Fruit fly (Drosophila melanogaster): ENCODE measurements around the gene Sfxn1-3.

Gene Sfxn1-3

DNA sequence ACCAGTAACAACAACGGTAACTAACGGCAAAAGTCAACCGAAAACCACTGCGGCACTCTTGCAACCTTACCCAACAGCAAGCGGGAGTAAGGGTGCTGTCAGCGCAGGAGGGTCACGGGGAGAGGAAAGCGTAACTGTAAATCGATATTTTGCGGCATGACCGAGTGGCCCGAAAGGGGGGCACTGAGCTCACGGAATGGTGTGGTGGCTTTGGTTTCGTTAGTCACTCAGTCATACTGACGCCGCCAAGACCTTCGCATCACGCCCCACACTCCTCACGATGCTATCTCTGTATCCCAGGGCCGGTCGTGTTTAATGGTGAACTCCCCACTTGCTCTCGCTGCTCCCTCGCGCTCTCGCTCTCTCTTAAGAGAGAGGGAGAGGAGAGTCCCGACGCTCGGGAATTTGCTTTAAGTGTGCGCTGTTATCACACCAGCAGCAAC lies 17.7 kb upstream of the Sfxn1-3 start:
- TF ChIP-seq Hnf4 (GFP tag; optimal IDR thresholded peaks at IDR 0.05) = no peak
- no peak for TF ChIP-seq ey (GFP tag; optimal IDR thresholded peaks at IDR 0.05)
- TF ChIP-seq dl (GFP tag; optimal IDR thresholded peaks at IDR 0.05; ENCODE audit: insufficient read depth in 1 of 2, partially characterized antibody in 2 of 2) = peak; percentile 54 to 85
- no peak for TF ChIP-seq rgr (GFP tag; optimal IDR thresholded peaks at IDR 0.05)
- TF ChIP-seq CG32264 (GFP tag; optimal IDR thresholded peaks at IDR 0.05) = no peak
- no peak for TF ChIP-seq foxo (GFP tag; optimal IDR thresholded peaks at IDR 0.05)
- no peak for TF ChIP-seq dmrt93B (GFP tag; optimal IDR thresholded peaks at IDR 0.05)
- no peak for TF ChIP-seq Hr78 (GFP tag; optimal IDR thresholded peaks at IDR 0.05)
- TF ChIP-seq Dif (GFP tag; optimal IDR thresholded peaks at IDR 0.05; ENCODE audit: partially characterized antibody) = peak; percentile 92
- TF ChIP-seq psq (GFP tag; optimal IDR thresholded peaks at IDR 0.05) = no peak
- TF ChIP-seq GATAd (GFP tag; optimal IDR thresholded peaks at IDR 0.05) = no peak
- no peak for TF ChIP-seq tai (GFP tag; optimal IDR thresholded peaks at IDR 0.05)
- TF ChIP-seq Hr83 (GFP tag; optimal IDR thresholded peaks at IDR 0.05; ENCODE audit: poor library complexity, severe bottlenecking) = peak; percentile 38
- TF ChIP-seq HLH106 (tag; optimal IDR thresholded peaks at IDR 0.05) = no peak
- TF ChIP-seq sage (GFP tag; optimal IDR thresholded peaks at IDR 0.05) = no peak
- no peak for TF ChIP-seq Myc (optimal IDR thresholded peaks at IDR 0.05)
- TF ChIP-seq CG9705 (GFP tag; optimal IDR thresholded peaks at IDR 0.05) = no peak
- no peak for TF ChIP-seq Sp1 (GFP tag; optimal IDR thresholded peaks at IDR 0.05)
- no peak for TF ChIP-seq Dfd (GFP tag; optimal IDR thresholded peaks at IDR 0.05)
- no peak for TF ChIP-seq fru (GFP tag; optimal IDR thresholded peaks at IDR 0.05)
- TF ChIP-seq Vsx2 (GFP tag; optimal IDR thresholded peaks at IDR 0.05; ENCODE audit: partially characterized antibody) = peak; percentile 20
- no peak for TF ChIP-seq brk (GFP tag; optimal IDR thresholded peaks at IDR 0.05)
- TF ChIP-seq jim (GFP tag; optimal IDR thresholded peaks at IDR 0.05) = no peak
- no peak for TF ChIP-seq dsf (GFP tag; optimal IDR thresholded peaks at IDR 0.05; ENCODE audit: borderline replicate concordance)
- TF ChIP-seq lola (GFP tag; optimal IDR thresholded peaks at IDR 0.05) = no peak
- TF ChIP-seq Mio (GFP tag; optimal IDR thresholded peaks at IDR 0.05) = no peak
- TF ChIP-seq Abd-B (GFP tag; optimal IDR thresholded peaks at IDR 0.05) = no peak
- TF ChIP-seq woc (GFP tag; optimal IDR thresholded peaks at IDR 0.05) = no peak
- TF ChIP-seq pan (optimal IDR thresholded peaks at IDR 0.05) = no peak
- peak; percentile 16 for TF ChIP-seq h (GFP tag; optimal IDR thresholded peaks at IDR 0.05)
- peak; percentile 7 for TF ChIP-seq Jra (GFP tag; optimal IDR thresholded peaks at IDR 0.05)
- TF ChIP-seq sv (GFP tag; optimal IDR thresholded peaks at IDR 0.05) = no peak

DNA sequence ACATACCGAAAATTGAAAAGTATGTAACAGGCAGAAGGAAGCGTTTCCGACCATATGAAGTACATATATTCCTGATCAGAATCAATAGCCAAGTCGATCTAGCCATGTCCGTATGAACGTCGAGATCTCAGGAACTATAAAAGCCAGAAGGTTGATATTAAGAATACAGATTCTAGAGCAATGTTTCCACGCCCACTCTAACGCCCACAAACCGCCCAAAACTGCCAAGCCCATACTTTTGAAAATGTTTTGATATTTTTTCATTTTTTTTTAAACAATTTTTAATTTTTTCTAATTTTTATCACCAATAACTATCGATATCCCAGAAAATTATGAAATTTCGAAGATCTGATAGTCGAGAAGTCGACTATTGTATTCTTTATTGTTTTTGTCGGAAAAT lies 16.4 kb upstream of the Sfxn1-3 start:
- TF ChIP-seq Dfd (GFP tag; optimal IDR thresholded peaks at IDR 0.05) = peak; percentile 90
- no peak for TF ChIP-seq Vsx2 (GFP tag; optimal IDR thresholded peaks at IDR 0.05; ENCODE audit: partially characterized antibody)

dm6 chr3R:4381079-4381919 lies 2.9 kb downstream of the Sfxn1-3 start, which contains the start of gene Cont:
Gene Cont (plus strand): TSS chr3R:4381306.
- TF ChIP-seq foxo (GFP tag; optimal IDR thresholded peaks at IDR 0.05) (no peak), CG9705 (GFP tag; optimal IDR thresholded peaks at IDR 0.05) (no peak), Dfd (GFP tag; optimal IDR thresholded peaks at IDR 0.05) (no peak), GATAd (GFP tag; optimal IDR thresholded peaks at IDR 0.05) (no peak), OdsH (GFP tag; optimal IDR thresholded peaks at IDR 0.05) (no peak), h (GFP tag; optimal IDR thresholded peaks at IDR 0.05) (peak; percentile 26), br (GFP tag; optimal IDR thresholded peaks at IDR 0.05) (no peak), Rel (GFP tag; optimal IDR thresholded peaks at IDR 0.05) (no peak), Rel (tag; optimal IDR thresholded peaks at IDR 0.05) (peak; percentile 10), psq (GFP tag; optimal IDR thresholded peaks at IDR 0.05) (no peak), Hnf4 (GFP tag; optimal IDR thresholded peaks at IDR 0.05) (peak; percentile 62), Mio (GFP tag; optimal IDR thresholded peaks at IDR 0.05) (no peak), woc (GFP tag; optimal IDR thresholded peaks at IDR 0.05) (no peak), Jra (GFP tag; optimal IDR thresholded peaks at IDR 0.05) (no peak), sv (GFP tag; optimal IDR thresholded peaks at IDR 0.05) (no peak), Sp1 (GFP tag; optimal IDR thresholded peaks at IDR 0.05) (no peak), CrebA (GFP tag; optimal IDR thresholded peaks at IDR 0.05; ENCODE audit: borderline replicate concordance) (no peak)
